Worm (Caenorhabditis elegans) whole organism, L4 larva: Measurements from ENCODE around the gene hlh-13.

ENCODE experiments used
- D1046.2 ChIP-seq: fragments of 200-800 bp; sonication (Bioruptor generic); IDR thresholded peaks from 2 replicates; pipeline ENCODE4 v1.3.6; 2022; ENCODE audit warnings: missing genetic modification characterization, missing compliant biosample characterization
- T20F7.1 ChIP-seq: fragments of 200-800 bp; sonication (Bioruptor generic); optimal IDR thresholded peaks from 2 replicates; lab custom pipeline; 2018; ENCODE audit warnings: mild to moderate bottlenecking, missing genetic modification characterization, missing compliant biosample characterization
- Y5F2A.4 ChIP-seq: fragments of 200-800 bp; sonication (Bioruptor generic); optimal IDR thresholded peaks from 2 replicates; lab custom pipeline; 2018; ENCODE audit warnings: mild to moderate bottlenecking, missing genetic modification characterization, missing compliant biosample characterization
- Y75B8A.6 ChIP-seq: fragments of 200-800 bp; sonication (Bioruptor generic); IDR thresholded peaks from 2 replicates; pipeline ENCODE4 v1.3.6; 2022; ENCODE audit warnings: missing genetic modification reagents, missing genetic modification characterization, missing compliant biosample characterization
- ZK337.2 ChIP-seq: fragments of 200-800 bp; sonication (Bioruptor generic); IDR thresholded peaks from 2 replicates; pipeline ENCODE4 v1.3.6; 2022; ENCODE audit warnings: missing genetic modification reagents, missing genetic modification characterization, missing compliant biosample characterization
- ZK546.5 ChIP-seq, 2 experiments: sonication (generic microtip); optimal IDR thresholded peaks; 2 replicates each; lab custom pipeline; 2017; ENCODE audit warnings: missing biosample characterization in 2 of 2, missing genetic modification characterization in 2 of 2
- ceh-20 ChIP-seq: fragments of 200-800 bp; sonication (Bioruptor generic); IDR thresholded peaks from 2 replicates; pipeline ENCODE4 v1.3.6; 2022; ENCODE audit warnings: missing genetic modification reagents, missing genetic modification characterization, missing compliant biosample characterization
- ceh-32 ChIP-seq: sonication (generic microtip); optimal IDR thresholded peaks from 2 replicates; lab custom pipeline; 2016; ENCODE audit warnings: mild to moderate bottlenecking, missing genetic modification characterization, missing compliant biosample characterization; ENCODE audit not compliant: poor library complexity
- ceh-82 ChIP-seq: sonication (generic microtip); optimal IDR thresholded peaks from 2 replicates; lab custom pipeline; 2017; ENCODE audit warnings: missing biosample characterization, missing genetic modification characterization
- daf-12 ChIP-seq: fragments of 150-350 bp; optimal IDR thresholded peaks from 2 replicates; lab custom pipeline; 2014; ENCODE audit warnings: missing biosample characterization, missing genetic modification reagents, missing genetic modification characterization
- dmd-6 ChIP-seq: fragments of 200-800 bp; sonication (Bioruptor generic); IDR thresholded peaks from 2 replicates; pipeline ENCODE4 v1.3.6; 2022; ENCODE audit warnings: missing genetic modification reagents, missing genetic modification characterization, missing compliant biosample characterization
- dmd-9 ChIP-seq: fragments of 200-800 bp; sonication (Bioruptor generic); IDR thresholded peaks from 2 replicates; pipeline ENCODE4 v1.3.6; 2022; ENCODE audit warnings: missing genetic modification reagents, missing genetic modification characterization, missing compliant biosample characterization
- dve-1 ChIP-seq: sonication (generic microtip); optimal IDR thresholded peaks from 2 replicates; lab custom pipeline; 2017; ENCODE audit warnings: antibody characterized with exemption, mild to moderate bottlenecking, missing genetic modification characterization, missing compliant biosample characterization; ENCODE audit not compliant: insufficient read depth
- egl-43 ChIP-seq: fragments of 200-800 bp; sonication (Bioruptor generic); IDR thresholded peaks from 2 replicates; pipeline ENCODE4 v1.3.6; 2022; ENCODE audit warnings: missing genetic modification reagents, missing genetic modification characterization, missing compliant biosample characterization
- fkh-10 ChIP-seq: fragments of 150-350 bp; optimal IDR thresholded peaks from 2 replicates; lab custom pipeline; 2014; ENCODE audit warnings: missing biosample characterization, missing genetic modification reagents, missing genetic modification characterization
- fos-1 ChIP-seq: fragments of 150-350 bp; optimal IDR thresholded peaks from 2 replicates; lab custom pipeline; 2014; ENCODE audit warnings: missing biosample characterization, missing genetic modification characterization
- hlh-11 ChIP-seq: fragments of 200-800 bp; sonication (Bioruptor generic); optimal IDR thresholded peaks from 2 replicates; lab custom pipeline; 2018; ENCODE audit warnings: mild to moderate bottlenecking, missing genetic modification characterization, missing compliant biosample characterization
- hlh-30 ChIP-seq: sonication (generic microtip); optimal IDR thresholded peaks from 2 replicates; lab custom pipeline; 2017; ENCODE audit warnings: antibody characterized with exemption, mild to moderate bottlenecking, missing genetic modification characterization, missing compliant biosample characterization; ENCODE audit not compliant: insufficient read depth
- hmg-1.1 ChIP-seq: fragments of 200-800 bp; sonication (Bioruptor generic); IDR thresholded peaks from 2 replicates; pipeline ENCODE4 v1.3.6; 2022; ENCODE audit warnings: missing genetic modification reagents, missing genetic modification characterization, missing compliant biosample characterization
- jun-1 ChIP-seq: fragments of 150-350 bp; optimal IDR thresholded peaks from 2 replicates; lab custom pipeline; 2014; ENCODE audit warnings: missing biosample characterization, missing genetic modification reagents, missing genetic modification characterization
- lin-13 ChIP-seq: fragments of 150-350 bp; optimal IDR thresholded peaks from 2 replicates; lab custom pipeline; 2014; ENCODE audit warnings: missing biosample characterization, missing genetic modification reagents, missing genetic modification characterization
- lin-29 ChIP-seq: fragments of 200-800 bp; sonication (Bioruptor generic); IDR thresholded peaks from 2 replicates; pipeline ENCODE4 v1.3.6; 2022; ENCODE audit warnings: missing genetic modification reagents, missing genetic modification characterization, missing compliant biosample characterization
- lin-39 ChIP-seq: fragments of 150-350 bp; optimal IDR thresholded peaks from 2 replicates; lab custom pipeline; 2014; ENCODE audit warnings: missing biosample characterization, missing genetic modification reagents, missing genetic modification characterization
- lsy-2 ChIP-seq, 2 experiments: fragments of 150-350 bp in 1 of 2; sonication (generic microtip) in 1 of 2; optimal IDR thresholded peaks; 2 replicates each; lab custom pipeline; 2014 to 2017; ENCODE audit warnings: missing biosample characterization in 2 of 2, missing genetic modification characterization in 2 of 2
- madf-5 ChIP-seq, 2 experiments: fragments of 200-800 bp; sonication (Bioruptor generic); IDR thresholded peaks; 2 replicates each; pipeline ENCODE4 v1.3.6; 2022; ENCODE audit warnings: missing compliant biosample characterization in 2 of 2, missing genetic modification characterization in 2 of 2
- mep-1 ChIP-seq: fragments of 150-350 bp; sonication (generic microtip); optimal IDR thresholded peaks from 3 replicates; lab custom pipeline; 2014; ENCODE audit warnings: missing biosample characterization, missing genetic modification characterization
- mes-2 ChIP-seq: sonication (generic microtip); optimal IDR thresholded peaks from 2 replicates; lab custom pipeline; 2016; ENCODE audit warnings: missing genotype, mild to moderate bottlenecking, missing genetic modification characterization, missing compliant biosample characterization; ENCODE audit not compliant: poor library complexity, severe bottlenecking
- nhr-102 ChIP-seq: sonication (generic microtip); optimal IDR thresholded peaks from 2 replicates; lab custom pipeline; 2016; ENCODE audit warnings: mild to moderate bottlenecking, missing genetic modification characterization, moderate library complexity, missing compliant biosample characterization
- nhr-11 ChIP-seq: fragments of 150-350 bp; optimal IDR thresholded peaks from 2 replicates; lab custom pipeline; 2014; ENCODE audit warnings: missing biosample characterization, missing genetic modification characterization
- nhr-28 ChIP-seq: fragments of 150-350 bp; optimal IDR thresholded peaks from 2 replicates; lab custom pipeline; 2014; ENCODE audit warnings: missing biosample characterization, missing genetic modification characterization
- php-3 ChIP-seq: fragments of 200-800 bp; sonication (Bioruptor generic); IDR thresholded peaks from 2 replicates; pipeline ENCODE4 v1.3.6; 2022; ENCODE audit warnings: missing genetic modification reagents, missing genetic modification characterization, missing compliant biosample characterization
- rbr-2 ChIP-seq: sonication (generic microtip); optimal IDR thresholded peaks from 2 replicates; lab custom pipeline; 2016; ENCODE audit warnings: missing genotype, missing genetic modification characterization, missing compliant biosample characterization
- sdz-12 ChIP-seq: fragments of 200-800 bp; sonication (Bioruptor generic); optimal IDR thresholded peaks from 2 replicates; lab custom pipeline; 2018; ENCODE audit warnings: mild to moderate bottlenecking, missing genetic modification characterization, missing compliant biosample characterization
- set-16 ChIP-seq: fragments of 200-800 bp; sonication (Bioruptor generic); IDR thresholded peaks from 2 replicates; pipeline ENCODE4 v1.3.6; 2022; ENCODE audit warnings: missing genetic modification reagents, missing genetic modification characterization, missing compliant biosample characterization
- snpc-1.2 ChIP-seq: fragments of 200-800 bp; sonication (Bioruptor generic); IDR thresholded peaks from 2 replicates; pipeline ENCODE4 v1.3.6; 2022; ENCODE audit warnings: missing genetic modification reagents, missing genetic modification characterization, missing compliant biosample characterization
- spr-1 ChIP-seq: sonication (generic microtip); optimal IDR thresholded peaks from 2 replicates; lab custom pipeline; 2016; ENCODE audit warnings: mild to moderate bottlenecking, missing genetic modification characterization, missing compliant biosample characterization
- tag-97 ChIP-seq: fragments of 200-800 bp; sonication (Bioruptor generic); IDR thresholded peaks from 2 replicates; pipeline ENCODE4 v1.3.6; 2022; ENCODE audit warnings: missing genetic modification characterization, missing compliant biosample characterization
- vab-7 ChIP-seq: fragments of 200-800 bp; sonication (Bioruptor generic); IDR thresholded peaks from 2 replicates; pipeline ENCODE4 v1.3.6; 2022; ENCODE audit warnings: missing genetic modification reagents, missing genetic modification characterization, missing compliant biosample characterization
- zip-2 ChIP-seq: fragments of 150-350 bp; optimal IDR thresholded peaks from 2 replicates; lab custom pipeline; 2014; ENCODE audit warnings: missing biosample characterization, missing genetic modification characterization

The hlh-13 gene

DNA sequence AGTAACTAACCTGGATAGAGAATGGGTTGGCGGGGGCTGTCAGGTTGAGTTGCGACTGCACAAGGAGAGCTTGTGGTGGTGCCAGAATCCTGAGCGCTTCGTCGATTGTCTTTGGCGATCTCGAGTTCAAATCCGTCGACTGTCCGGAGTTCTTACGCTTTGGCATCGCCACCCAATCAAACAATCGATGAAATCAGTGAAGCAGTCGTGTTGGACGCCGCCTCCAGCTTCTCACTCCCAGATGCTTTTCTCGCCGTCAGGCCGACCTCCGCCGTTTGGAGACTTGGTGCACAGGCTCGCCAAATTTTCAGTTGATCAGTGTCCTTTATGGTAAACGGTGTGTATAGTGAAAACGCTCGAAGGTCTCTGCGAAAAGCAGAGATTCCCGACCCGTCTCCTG is 32.2 kb upstream of the hlh-13 start, which contains the start of the genes F20B6.10 and hpk-1 (continued):
- TF ChIP-seq nhr-11 (tag; lab: Kevin White, UChicago) (no peak), D1046.2 (0 out of 2 replicates have a peak, but pooled peaks have one; percentile 5), mes-2 (tag; lab: Kevin White, UChicago) (no peak), lin-29 (GFP tag; lab: Robert Waterston, UW) (no peak), lin-39 (tag; lab: Kevin White, UChicago) (no peak), T20F7.1 (GFP tag; lab: Kevin White, UChicago) (no peak), nhr-28 (tag; lab: Kevin White, UChicago) (no peak), tag-97 (GFP tag; lab: Robert Waterston, UW) (no peak), snpc-1.2 (GFP tag; lab: Robert Waterston, UW) (0 out of 2 replicates have a peak, but pooled peaks have one; percentile 30), sdz-12 (GFP tag; lab: Kevin White, UChicago) (no peak), ceh-32 (tag; lab: Kevin White, UChicago) (no peak), zip-2 (tag; lab: Kevin White, UChicago) (no peak), jun-1 (no peak), ZK337.2 (GFP tag; lab: Robert Waterston, UW) (no peak)

DNA sequence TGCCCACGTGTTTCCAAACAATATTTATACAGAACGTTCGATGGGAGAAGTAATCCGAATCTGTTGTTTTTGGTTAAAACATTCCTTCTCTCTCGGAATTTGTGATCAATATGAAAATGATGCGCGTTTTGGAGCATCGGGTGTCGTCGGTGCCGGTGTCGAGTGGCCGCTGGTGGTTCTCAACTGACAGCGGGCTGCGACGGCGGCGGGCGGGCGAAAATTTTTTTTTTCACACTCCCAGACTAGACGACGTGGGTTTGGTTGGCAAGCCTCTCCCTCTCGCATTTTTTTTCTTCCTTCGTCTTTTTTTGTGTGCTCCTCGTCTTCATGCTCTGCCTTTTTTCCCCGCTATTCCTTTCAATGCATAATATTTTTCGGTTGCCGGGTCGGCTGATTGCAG is 30.9 kb upstream of the hlh-13 start, which contains the start of gene W01H2.2:
Gene W01H2.2 (minus strand): TSS at position 285 of the 400 bp plus-strand sequence.
- TF ChIP-seq rbr-2 (tag; lab: Kevin White, UChicago) = peak; percentile 33
- no peak for TF ChIP-seq Y5F2A.4 (GFP tag; lab: Kevin White, UChicago)
- peak; percentile 62 for TF ChIP-seq egl-43
- no peak for TF ChIP-seq spr-1 (tag; lab: Kevin White, UChicago)
- no peak for TF ChIP-seq php-3 (GFP tag; lab: Robert Waterston, UW)
- TF ChIP-seq lin-13 (GFP tag; lab: Kevin White, UChicago) = no peak
- peak; percentile 70 for TF ChIP-seq set-16 (GFP tag; lab: Robert Waterston, UW)
- no peak for TF ChIP-seq ZK546.5 (tag; optimal IDR thresholded peaks at IDR 0.05; lab: Kevin White, UChicago)
- no peak for TF ChIP-seq madf-5 (GFP tag; IDR thresholded peaks at IDR 0.05; lab: Robert Waterston, UW)
- no peak for TF ChIP-seq mep-1 (tag; lab: Kevin White, UChicago)
- TF ChIP-seq T20F7.1 (GFP tag; lab: Kevin White, UChicago) = no peak
- no peak for TF ChIP-seq lsy-2 (tag; optimal IDR thresholded peaks at IDR 0.05; lab: Kevin White, UChicago)
- no peak for TF ChIP-seq fkh-10 (GFP tag; lab: Kevin White, UChicago)
- no peak for TF ChIP-seq Y75B8A.6 (GFP tag; lab: Robert Waterston, UW)
- no peak for TF ChIP-seq fos-1
- TF ChIP-seq hmg-1.1 (GFP tag; lab: Robert Waterston, UW) = no peak; the same call in 1 of the 2 replicates
- TF ChIP-seq vab-7 (GFP tag; lab: Robert Waterston, UW) = no peak
- no peak for TF ChIP-seq ceh-82 (tag; lab: Kevin White, UChicago)
- no peak for TF ChIP-seq dmd-9 (GFP tag; lab: Robert Waterston, UW)
- no peak for TF ChIP-seq nhr-102 (tag; lab: Kevin White, UChicago)

- TF ChIP-seq mes-2 (tag; lab: Kevin White, UChicago) (peak; percentile 26), mep-1 (tag; lab: Kevin White, UChicago) (no peak), dve-1 (tag; lab: Kevin White, UChicago) (peak; percentile 7), dmd-6 (GFP tag; lab: Robert Waterston, UW) (peak; percentile 21; the same call in 1 of the 2 replicates), hlh-11 (tag; lab: Kevin White, UChicago) (peak; percentile 54), ceh-20 (GFP tag; lab: Robert Waterston, UW) (peak; percentile 62; the same call in 1 of the 2 replicates), daf-12 (tag; lab: Kevin White, UChicago) (no peak), hlh-30 (peak; percentile 81)
These were observed 29.6 kb upstream of the hlh-13 start for ce11 chrX:4219487-4219886.
